Worm (Caenorhabditis elegans): Measurements from ENCODE around the gene T10B5.8.

T10B5.8 gene

DNA sequence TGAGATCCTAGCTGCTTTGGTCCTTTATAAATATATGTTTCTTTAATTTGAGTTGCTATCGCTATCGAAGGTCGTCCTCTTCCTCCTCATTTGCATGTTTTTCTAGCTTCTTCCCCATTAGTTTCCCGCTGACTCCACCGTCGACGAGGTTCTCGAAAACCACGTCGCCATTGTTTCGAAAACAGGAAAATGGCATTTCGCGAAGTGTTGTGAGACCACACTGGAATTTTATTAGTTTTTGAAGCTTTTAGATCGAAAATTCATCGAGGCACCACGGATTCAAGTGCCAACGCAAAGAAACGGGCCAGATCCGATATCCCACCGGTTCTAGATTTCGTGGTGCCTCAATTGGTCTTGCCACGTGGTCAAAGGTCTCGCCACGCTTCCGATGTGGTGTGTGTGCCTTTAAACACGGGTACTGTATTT lies 28.7 kb downstream of the T10B5.8 start (continued):
- TF ChIP-seq F57A8.1 (GFP tag; optimal IDR thresholded peaks at IDR 0.05) (no peak), bed-2 (GFP tag; IDR thresholded peaks at IDR 0.05) (no peak), efl-1 (GFP tag; optimal IDR thresholded peaks at IDR 0.05) (peak; percentile 51), F39B2.1 (GFP tag; IDR thresholded peaks at IDR 0.05) (no peak), Y67H2A.10 (GFP tag; conservative IDR thresholded peaks at IDR 0.05) (peak; percentile 33; the same call in 1 of the 2 replicates), nfya-2 (GFP tag; IDR thresholded peaks at IDR 0.05) (no peak), unc-62 (GFP tag; optimal IDR thresholded peaks at IDR 0.05) (no peak), lin-54 (GFP tag; optimal IDR thresholded peaks at IDR 0.05) (peak; percentile 38), B0019.2 (GFP tag; conservative IDR thresholded peaks at IDR 0.05) (peak; percentile 48; the same call in 1 of the 2 replicates), ztf-28 (GFP tag; IDR thresholded peaks at IDR 0.05) (peak; percentile 79; the same call in 1 of the 2 replicates), snpc-4 (GFP tag; optimal IDR thresholded peaks at IDR 0.05) (no peak), snpc-4 (tag; optimal IDR thresholded peaks at IDR 0.05) (peak in 2 of 4 experiments; percentile 2 to 9), ztf-6 (GFP tag; IDR thresholded peaks at IDR 0.05) (no peak), Y79H2A.3 (GFP tag; conservative IDR thresholded peaks at IDR 0.05) (peak; percentile 43; the same call in 1 of the 2 replicates), F33H1.4 (GFP tag; IDR thresholded peaks at IDR 0.05) (peak; percentile 74), Y95B8A.8 (GFP tag; IDR thresholded peaks at IDR 0.05) (0 out of 2 replicates have a peak, but pooled peaks have one; percentile 52), B0035.1 (tag; optimal IDR thresholded peaks at IDR 0.05) (no peak), madf-10 (tag; optimal IDR thresholded peaks at IDR 0.05) (no peak), dpff-1 (tag; optimal IDR thresholded peaks at IDR 0.05) (no peak), attf-5 (GFP tag; optimal IDR thresholded peaks at IDR 0.05) (no peak), hrde-1 (tag; optimal IDR thresholded peaks at IDR 0.05; ENCODE audit: borderline replicate concordance) (peak; percentile 11), mes-4 (tag; optimal IDR thresholded peaks at IDR 0.05) (no peak), aptf-3 (GFP tag; IDR thresholded peaks at IDR 0.05) (0 out of 2 replicates have a peak, but pooled peaks have one; percentile 54), die-1 (tag; optimal IDR thresholded peaks at IDR 0.05) (no peak), ztf-25 (GFP tag; IDR thresholded peaks at IDR 0.05) (peak; percentile 19; the same call in 1 of the 2 replicates), ceh-91 (GFP tag; IDR thresholded peaks at IDR 0.05) (peak; percentile 78), lsl-1 (GFP tag; optimal IDR thresholded peaks at IDR 0.05) (peak; percentile 79), egl-44 (GFP tag; IDR thresholded peaks at IDR 0.05) (no peak), hmg-1.2 (GFP tag; IDR thresholded peaks at IDR 0.05) (peak; percentile 12), sptf-2 (GFP tag; optimal IDR thresholded peaks at IDR 0.05) (peak; percentile 34), hlh-12 (tag; optimal IDR thresholded peaks at IDR 0.05) (no peak), xnd-1 (tag; optimal IDR thresholded peaks at IDR 0.05) (peak; percentile 46), nhr-90 (tag; optimal IDR thresholded peaks at IDR 0.05) (no peak), let-526 (GFP tag; IDR thresholded peaks at IDR 0.05) (no peak), madf-6 (GFP tag; IDR thresholded peaks at IDR 0.05) (peak; percentile 70), tbp1 (GFP tag; optimal IDR thresholded peaks at IDR 0.05) (peak; percentile 29), nhr-179 (tag; optimal IDR thresholded peaks at IDR 0.05) (no peak), hlh-26 (GFP tag; conservative IDR thresholded peaks at IDR 0.05) (no peak), ceh-27 (GFP tag; optimal IDR thresholded peaks at IDR 0.05) (no peak), B0336.3 (GFP tag; IDR thresholded peaks at IDR 0.05) (peak; percentile 65), snpc-3.4 (tag; optimal IDR thresholded peaks at IDR 0.05) (no peak)

Measured in whole organism, young adult.